Worm (Caenorhabditis elegans) whole organism, mixed stage, embryonic: ENCODE measurements around the gene B0454.26.

Source experiments
- blmp-1 ChIP-seq: fragments of 150-350 bp; optimal IDR thresholded peaks from 2 replicates; lab custom pipeline; 2014; ENCODE audit warnings: missing biosample characterization, missing genetic modification characterization
- hlh-1 ChIP-seq: fragments of 150-350 bp; optimal IDR thresholded peaks from 2 replicates; lab custom pipeline; 2014; ENCODE audit warnings: missing biosample characterization, missing genetic modification reagents, missing genetic modification characterization
- lin-13 ChIP-seq: fragments of 150-350 bp; optimal IDR thresholded peaks from 2 replicates; lab custom pipeline; 2014; ENCODE audit warnings: missing biosample characterization, missing genetic modification characterization
- nhr-76 ChIP-seq: sonication (generic microtip); optimal IDR thresholded peaks from 2 replicates; lab custom pipeline; 2017; ENCODE audit warnings: missing biosample characterization, missing genetic modification characterization

- TF ChIP-seq lin-13 (tag; lab: Kevin White, UChicago) (no peak), hlh-1 (tag; lab: Kevin White, UChicago) (no peak), nhr-76 (tag; lab: Kevin White, UChicago) (no peak), blmp-1 (no peak)
Measured at ce11 chrII:3048378-3048777, 10.0 kb upstream of the B0454.26 start, which contains the start of gene sri-28.
